Worm (Caenorhabditis elegans) whole organism, midembryonic: ENCODE data around the gene ttr-14.

Experiments used
- cog-1 ChIP-seq: sonication (generic microtip); optimal IDR thresholded peaks from 2 replicates; lab custom pipeline; 2016; ENCODE audit warnings: missing genetic modification characterization, missing compliant biosample characterization
- flt-1 ChIP-seq: fragments of 200-800 bp; sonication (Bioruptor generic); IDR thresholded peaks from 2 replicates; pipeline ENCODE4 v1.3.6; 2022; ENCODE audit warnings: missing genetic modification characterization, missing compliant biosample characterization
- ztf-23 ChIP-seq: fragments of 200-800 bp; sonication (Bioruptor generic); IDR thresholded peaks from 2 replicates; pipeline ENCODE4 v1.3.6; 2022; ENCODE audit warnings: missing genetic modification reagents, missing genetic modification characterization, missing compliant biosample characterization

- no peak for TF ChIP-seq ztf-23 (GFP tag; lab: Robert Waterston, UW)
- no peak for TF ChIP-seq flt-1 (GFP tag; lab: Robert Waterston, UW)
- no peak for TF ChIP-seq cog-1 (tag; lab: Kevin White, UChicago)
Observed at ce11 chrX:10756185-10756584, 31.1 kb upstream of the ttr-14 start.
